Fruit fly (Drosophila melanogaster) whole organism, prepupa: ENCODE measurements around the gene CG43338.

ENCODE experiments used
- CG10631 ChIP-seq: fragments of 200-800 bp; sonication (Bioruptor generic); optimal IDR thresholded peaks from 2 replicates; lab custom pipeline; 2016; ENCODE audit warnings: missing biosample characterization, missing genetic modification characterization
- CG10669 ChIP-seq: fragments of 200-800 bp; sonication (Bioruptor generic); optimal IDR thresholded peaks from 3 replicates; lab custom pipeline; 2018; ENCODE audit warnings: missing biosample characterization, mild to moderate bottlenecking, missing genetic modification characterization, moderate library complexity
- CG11294 ChIP-seq: fragments of 200-800 bp; sonication (Bioruptor generic); IDR thresholded peaks from 2 replicates; pipeline ENCODE4 v1.3.6; 2022; ENCODE audit warnings: missing biosample characterization, missing genetic modification characterization
- CG11762 ChIP-seq: fragments of 200-800 bp; sonication (Bioruptor generic); optimal IDR thresholded peaks from 3 replicates; lab custom pipeline; 2016; ENCODE audit warnings: missing biosample characterization, missing genetic modification characterization; ENCODE audit not compliant: insufficient read depth
- CG11902 ChIP-seq: fragments of 200-800 bp; sonication (Bioruptor generic); optimal IDR thresholded peaks from 3 replicates; lab custom pipeline; 2016; ENCODE audit warnings: missing biosample characterization, missing genetic modification characterization
- CG15336 ChIP-seq: fragments of 200-800 bp; sonication (Bioruptor generic); IDR thresholded peaks from 2 replicates; pipeline ENCODE4 v1.3.6; 2022; ENCODE audit warnings: missing biosample characterization, missing genetic modification characterization
- CG1621 ChIP-seq: fragments of 200-800 bp; sonication (Bioruptor generic); optimal IDR thresholded peaks from 3 replicates; lab custom pipeline; 2018; ENCODE audit warnings: missing biosample characterization, mild to moderate bottlenecking, missing genetic modification characterization
- CG16779 ChIP-seq: fragments of 200-800 bp; sonication (Bioruptor generic); optimal IDR thresholded peaks from 3 replicates; lab custom pipeline; 2017; ENCODE audit warnings: missing biosample characterization, mild to moderate bottlenecking, missing genetic modification characterization
- CG3032 ChIP-seq: fragments of 200-800 bp; optimal IDR thresholded peaks from 2 replicates; lab custom pipeline; 2019; ENCODE audit warnings: missing biosample characterization, mild to moderate bottlenecking, missing genetic modification characterization, moderate library complexity
- CG31627 ChIP-seq: fragments of 200-800 bp; sonication (Bioruptor generic); optimal IDR thresholded peaks from 3 replicates; lab custom pipeline; 2016; ENCODE audit warnings: missing biosample characterization, missing genetic modification characterization
- CG34406 ChIP-seq: fragments of 200-800 bp; sonication (Bioruptor generic); optimal IDR thresholded peaks from 3 replicates; lab custom pipeline; 2016; ENCODE audit warnings: missing biosample characterization, missing genetic modification characterization
- CG4318 ChIP-seq: fragments of 200-800 bp; sonication (Bioruptor generic); optimal IDR thresholded peaks from 3 replicates; lab custom pipeline; 2017; ENCODE audit warnings: missing biosample characterization, mild to moderate bottlenecking, missing genetic modification characterization
- CG6163 ChIP-seq: fragments of 200-800 bp; sonication (Bioruptor generic); IDR thresholded peaks from 3 replicates; pipeline ENCODE4 v1.3.6; 2022; ENCODE audit warnings: missing biosample characterization, missing genetic modification characterization
- CG6276 ChIP-seq: fragments of 200-800 bp; sonication (Bioruptor generic); optimal IDR thresholded peaks from 2 replicates; lab custom pipeline; 2017; ENCODE audit warnings: missing biosample characterization, mild to moderate bottlenecking, missing genetic modification characterization
- CG6792 ChIP-seq: fragments of 200-800 bp; sonication (Bioruptor generic); optimal IDR thresholded peaks from 3 replicates; lab custom pipeline; 2016; ENCODE audit warnings: missing biosample characterization, missing genetic modification characterization
- CG6808 ChIP-seq: fragments of 200-800 bp; sonication (Bioruptor generic); optimal IDR thresholded peaks from 3 replicates; lab custom pipeline; 2017; ENCODE audit warnings: missing biosample characterization, missing genetic modification characterization, mild to moderate bottlenecking, moderate library complexity, missing genetic modification reagents
- CG6854 ChIP-seq: fragments of 200-800 bp; sonication (Bioruptor generic); optimal IDR thresholded peaks from 2 replicates; lab custom pipeline; 2017; ENCODE audit warnings: missing biosample characterization, mild to moderate bottlenecking, missing genetic modification characterization
- CG7368 ChIP-seq: fragments of 200-800 bp; sonication (Bioruptor generic); optimal IDR thresholded peaks from 3 replicates; lab custom pipeline; 2016; ENCODE audit warnings: missing biosample characterization, missing genetic modification characterization
- CG8319 ChIP-seq: fragments of 200-800 bp; sonication (Bioruptor generic); optimal IDR thresholded peaks from 3 replicates; lab custom pipeline; 2016; ENCODE audit warnings: missing biosample characterization, missing genetic modification characterization
- CG8632 ChIP-seq: fragments of 200-800 bp; sonication (Bioruptor generic); optimal IDR thresholded peaks from 3 replicates; lab custom pipeline; 2016; ENCODE audit warnings: missing biosample characterization, missing genetic modification characterization
- Eip78C ChIP-seq: fragments of 200-800 bp; sonication (Bioruptor generic); peaks from one replicate; lab custom pipeline; 2016; ENCODE audit warnings: missing biosample characterization, missing genetic modification characterization
- Eip93F ChIP-seq: fragments of 200-800 bp; sonication (Bioruptor generic); optimal IDR thresholded peaks from 2 replicates; lab custom pipeline; 2016; ENCODE audit warnings: missing biosample characterization, mild to moderate bottlenecking, missing genetic modification characterization
- Ets21C ChIP-seq: fragments of 200-800 bp; sonication (Bioruptor generic); optimal IDR thresholded peaks from 3 replicates; lab custom pipeline; 2016; ENCODE audit warnings: missing biosample characterization, missing genetic modification characterization
- Ets96B ChIP-seq: fragments of 200-800 bp; optimal IDR thresholded peaks from 2 replicates; lab custom pipeline; 2019; ENCODE audit warnings: missing biosample characterization, mild to moderate bottlenecking, missing genetic modification characterization, moderate library complexity
- Gug ChIP-seq: fragments of 200-800 bp; sonication (Bioruptor generic); IDR thresholded peaks from 2 replicates; pipeline ENCODE4 v1.3.6; 2022; ENCODE audit warnings: missing biosample characterization, missing genetic modification characterization
- Hr39 ChIP-seq: fragments of 200-800 bp; sonication (Bioruptor generic); optimal IDR thresholded peaks from 2 replicates; lab custom pipeline; 2016; ENCODE audit warnings: missing biosample characterization, missing genetic modification characterization
- Hr4 ChIP-seq: fragments of 200-800 bp; sonication (Bioruptor generic); optimal IDR thresholded peaks from 3 replicates; lab custom pipeline; 2016; ENCODE audit warnings: missing biosample characterization, missing genetic modification characterization
- Lpt ChIP-seq: fragments of 200-800 bp; sonication (Bioruptor generic); optimal IDR thresholded peaks from 3 replicates; lab custom pipeline; 2016; ENCODE audit warnings: missing biosample characterization, missing genetic modification characterization
- Met ChIP-seq: fragments of 200-800 bp; sonication (Bioruptor generic); optimal IDR thresholded peaks from 3 replicates; lab custom pipeline; 2016; ENCODE audit warnings: missing biosample characterization, missing genetic modification characterization
- Smox ChIP-seq: fragments of 200-800 bp; sonication (Bioruptor generic); optimal IDR thresholded peaks from 3 replicates; lab custom pipeline; 2016; ENCODE audit warnings: missing biosample characterization, missing genetic modification characterization
- Sox14 ChIP-seq: fragments of 200-800 bp; sonication (Bioruptor generic); optimal IDR thresholded peaks from 3 replicates; lab custom pipeline; 2016; ENCODE audit warnings: missing biosample characterization, missing genetic modification characterization
- achi ChIP-seq: fragments of 200-800 bp; sonication (Bioruptor generic); optimal IDR thresholded peaks from 3 replicates; lab custom pipeline; 2016; ENCODE audit warnings: missing biosample characterization, missing genetic modification characterization
- acj6 ChIP-seq: fragments of 200-800 bp; sonication (Bioruptor generic); optimal IDR thresholded peaks from 3 replicates; lab custom pipeline; 2016; ENCODE audit warnings: missing biosample characterization, missing genetic modification characterization
- cyc ChIP-seq: fragments of 200-800 bp; sonication (Bioruptor generic); optimal IDR thresholded peaks from 3 replicates; lab custom pipeline; 2016; ENCODE audit warnings: missing biosample characterization, missing genetic modification characterization
- dac ChIP-seq: fragments of 200-800 bp; sonication (Bioruptor generic); optimal IDR thresholded peaks from 2 replicates; lab custom pipeline; 2017; ENCODE audit warnings: missing biosample characterization, mild to moderate bottlenecking, missing genetic modification characterization
- dsx ChIP-seq: fragments of 200-800 bp; optimal IDR thresholded peaks from 3 replicates; lab custom pipeline; 2019; ENCODE audit warnings: missing biosample characterization, mild to moderate bottlenecking, missing genetic modification characterization, moderate library complexity; ENCODE audit not compliant: poor library complexity, severe bottlenecking
- eg ChIP-seq: fragments of 200-800 bp; sonication (Bioruptor generic); IDR thresholded peaks from 3 replicates; pipeline ENCODE4 v1.3.6; 2022; ENCODE audit warnings: missing biosample characterization, missing genetic modification characterization
- esn ChIP-seq: fragments of 200-800 bp; sonication (Bioruptor generic); optimal IDR thresholded peaks from 2 replicates; lab custom pipeline; 2016; ENCODE audit warnings: missing biosample characterization, mild to moderate bottlenecking, missing genetic modification characterization, moderate library complexity
- fd85E ChIP-seq: fragments of 200-800 bp; sonication (Bioruptor generic); optimal IDR thresholded peaks from 3 replicates; lab custom pipeline; 2016; ENCODE audit warnings: missing biosample characterization, missing genetic modification characterization
- fkh ChIP-seq: fragments of 200-800 bp; sonication (Bioruptor generic); optimal IDR thresholded peaks from 3 replicates; lab custom pipeline; 2017; ENCODE audit warnings: missing biosample characterization, mild to moderate bottlenecking, missing genetic modification characterization, moderate library complexity
- lz ChIP-seq: fragments of 200-800 bp; sonication (Bioruptor generic); optimal IDR thresholded peaks from 3 replicates; lab custom pipeline; 2016; ENCODE audit warnings: missing biosample characterization, missing genetic modification characterization
- salr ChIP-seq, 2 experiments: fragments of 200-800 bp; sonication (Bioruptor generic); optimal IDR thresholded peaks; 3 replicates each; lab custom pipeline; 2016 to 2018; ENCODE audit warnings: missing biosample characterization in 2 of 2, missing genetic modification characterization in 2 of 2, mild to moderate bottlenecking in 1 of 2
- svp ChIP-seq: fragments of 200-800 bp; sonication (Bioruptor generic); peaks from one replicate; lab custom pipeline; 2016; ENCODE audit warnings: missing biosample characterization, missing genetic modification characterization
- vri ChIP-seq: fragments of 200-800 bp; sonication (Bioruptor generic); optimal IDR thresholded peaks from 3 replicates; lab custom pipeline; 2016; ENCODE audit warnings: missing biosample characterization, mild to moderate bottlenecking, missing genetic modification characterization

Gene CG43338

DNA sequence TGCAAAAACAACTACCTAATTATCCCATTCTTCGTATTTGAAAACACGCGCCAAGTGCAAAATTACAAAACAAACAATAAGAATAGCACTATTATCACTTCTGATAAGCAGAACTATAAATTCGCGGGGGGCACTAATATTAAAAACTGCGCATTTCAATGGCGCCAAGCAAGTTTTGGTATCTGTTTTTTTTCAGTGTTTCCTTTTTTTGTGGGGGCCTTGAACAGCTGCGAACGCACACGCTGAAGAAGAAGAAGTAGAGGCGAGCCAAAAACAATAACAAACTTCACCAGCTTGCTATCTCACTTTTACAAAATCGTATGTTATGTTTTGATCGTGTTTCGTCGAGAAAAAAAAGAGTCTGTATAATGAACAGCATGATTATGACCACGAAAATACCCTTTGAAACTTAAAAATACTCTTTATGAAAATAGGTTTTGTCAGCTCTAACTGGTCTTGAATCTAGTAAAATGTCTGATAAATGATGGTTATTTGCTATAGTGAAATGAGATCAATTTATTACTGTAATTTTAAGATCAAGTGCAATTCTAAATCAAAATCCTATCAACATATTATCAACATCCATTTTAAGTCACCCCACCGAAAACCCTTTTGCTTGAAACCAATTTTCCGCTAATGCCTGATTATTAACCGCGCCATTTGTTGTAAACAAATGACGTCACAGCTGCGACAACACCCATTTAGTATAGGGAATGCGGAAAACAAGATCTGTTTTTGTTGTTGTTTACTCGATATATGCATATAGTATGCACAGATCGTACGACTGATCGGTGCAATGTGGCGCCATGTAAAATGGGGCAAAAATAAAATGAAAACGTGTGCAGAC lies 23.1 kb upstream of the CG43338 start (continued):
- TF ChIP-seq fd85E (GFP tag; lab: Kevin White, UChicago), result no peak
- no peak for TF ChIP-seq CG4318 (GFP tag; lab: Kevin White, UChicago)
- TF ChIP-seq CG6854 (GFP tag; lab: Kevin White, UChicago), result peak; percentile 31
- TF ChIP-seq CG11762 (GFP tag; lab: Kevin White, UChicago), result peak; percentile 27
- TF ChIP-seq fkh (GFP tag; lab: Kevin White, UChicago), result peak; percentile 26
- TF ChIP-seq svp (GFP tag; lab: Kevin White, UChicago), result peak; percentile 22
- peak; percentile 41 for TF ChIP-seq achi (GFP tag; lab: Kevin White, UChicago)
- TF ChIP-seq Gug (GFP tag; lab: Robert Waterston, UW), result no peak
- no peak for TF ChIP-seq CG11902 (GFP tag; lab: Kevin White, UChicago)
- no peak for TF ChIP-seq CG11294 (GFP tag; lab: Robert Waterston, UW)
- TF ChIP-seq CG7368 (GFP tag; lab: Kevin White, UChicago), result no peak
- TF ChIP-seq CG1621 (tag; lab: Kevin White, UChicago), result no peak
- peak; percentile 41 for TF ChIP-seq Met (GFP tag; lab: Kevin White, UChicago)
- peak; percentile 53 for TF ChIP-seq Sox14 (GFP tag; lab: Kevin White, UChicago)
- peak; percentile 28 for TF ChIP-seq CG34406 (GFP tag; lab: Kevin White, UChicago)
- TF ChIP-seq CG8632 (GFP tag; lab: Kevin White, UChicago), result peak; percentile 42
- TF ChIP-seq CG6808 (GFP tag; lab: Kevin White, UChicago), result no peak
- peak; percentile 10 for TF ChIP-seq cyc
- TF ChIP-seq CG6792 (GFP tag; lab: Kevin White, UChicago), result peak; percentile 56
- TF ChIP-seq Ets21C (GFP tag; lab: Kevin White, UChicago), result peak; percentile 19
- no peak for TF ChIP-seq CG16779
- no peak for TF ChIP-seq Ets96B (tag; lab: Kevin White, UChicago)

DNA sequence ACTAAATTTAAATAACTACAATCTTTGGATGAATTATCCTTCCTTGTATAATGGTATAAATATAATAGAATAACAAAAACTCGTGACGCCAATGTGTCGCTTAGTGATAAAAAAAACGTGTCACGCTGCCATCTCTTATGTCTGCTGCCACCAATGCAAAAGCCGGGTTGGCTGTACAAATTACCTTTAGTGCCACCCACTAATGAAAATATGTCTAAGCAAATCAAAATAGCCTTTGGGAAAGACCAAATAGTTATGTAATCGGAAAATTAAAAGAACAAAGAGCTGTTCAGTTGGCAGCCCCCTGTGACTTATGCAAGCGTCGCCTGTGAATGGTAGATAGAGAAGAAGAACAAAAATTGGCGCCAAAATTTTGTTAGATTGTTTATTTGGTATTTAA lies 18.3 kb upstream of the CG43338 start, which contains the start of gene CG10336:
Gene CG10336, plus strand, starts transcription at position 153 of the 400 bp plus-strand sequence.
- TF ChIP-seq Sox14 (GFP tag; lab: Kevin White, UChicago) (peak; percentile 97), CG6854 (GFP tag; lab: Kevin White, UChicago) (no peak), esn (GFP tag; lab: Kevin White, UChicago) (peak; percentile 11), vri (GFP tag; lab: Kevin White, UChicago) (peak; percentile 92)

DNA sequence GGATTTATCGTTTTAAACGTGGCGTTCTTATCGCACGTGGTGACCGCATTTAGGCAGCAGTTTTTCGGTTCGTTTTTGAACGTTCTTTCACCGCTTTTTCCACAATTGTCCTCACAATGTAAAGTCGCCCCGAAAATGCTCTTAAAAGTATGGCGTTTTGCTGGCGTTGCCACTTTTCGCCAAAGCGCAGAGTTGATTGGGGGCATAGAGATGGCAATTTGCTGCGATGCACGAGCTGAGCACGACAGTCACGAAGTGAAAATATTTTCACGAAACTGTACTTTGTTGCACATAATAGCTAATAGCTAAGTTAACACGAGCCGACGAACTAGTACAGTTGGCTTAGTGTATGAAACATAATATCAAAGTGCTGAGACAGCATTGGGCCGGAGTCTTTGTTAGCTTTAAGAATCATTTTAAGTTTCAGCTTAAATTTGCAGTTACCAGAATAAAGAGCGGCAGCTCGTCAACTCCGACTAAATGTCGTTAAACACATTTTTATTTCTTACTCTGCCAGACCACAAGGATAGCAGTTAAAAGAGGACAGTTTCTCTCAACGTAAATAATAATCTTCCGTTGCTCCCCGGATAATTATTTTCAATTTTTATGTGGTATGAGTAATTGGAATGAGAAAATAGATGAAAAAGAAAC lies 17.7 kb upstream of the CG43338 start, which contains the start of gene msl-1:
Gene msl-1, minus strand, starts transcription at position 155 of the 651 bp plus-strand sequence.
- TF ChIP-seq Eip78C (GFP tag; lab: Kevin White, UChicago), result no peak
- no peak for TF ChIP-seq Lpt (GFP tag; lab: Kevin White, UChicago)
- no peak for TF ChIP-seq CG10631 (GFP tag; lab: Kevin White, UChicago)
- TF ChIP-seq Sox14 (GFP tag; lab: Kevin White, UChicago), result peak; percentile 65
- TF ChIP-seq CG11294 (GFP tag; lab: Robert Waterston, UW), result no peak
- TF ChIP-seq eg (GFP tag; lab: Robert Waterston, UW), result no peak
- TF ChIP-seq CG16779, result no peak
- TF ChIP-seq acj6, result no peak
- no peak for TF ChIP-seq Smox
- no peak; the same call in 1 of the 3 replicates for TF ChIP-seq CG6163 (GFP tag; lab: Robert Waterston, UW)
- no peak for TF ChIP-seq CG10669 (GFP tag; lab: Kevin White, UChicago)
- TF ChIP-seq Hr39 (GFP tag; lab: Kevin White, UChicago), result no peak
- no peak for TF ChIP-seq Met (GFP tag; lab: Kevin White, UChicago)
- no peak for TF ChIP-seq salr (GFP tag; optimal IDR thresholded peaks at IDR 0.05; lab: Kevin White, UChicago)
- TF ChIP-seq CG3032, result peak; percentile 5
- no peak for TF ChIP-seq CG15336 (GFP tag; lab: Robert Waterston, UW)
- no peak for TF ChIP-seq CG6276 (GFP tag; lab: Kevin White, UChicago)
- peak; percentile 73 for TF ChIP-seq dsx (GFP tag; lab: Kevin White, UChicago)
- TF ChIP-seq esn (GFP tag; lab: Kevin White, UChicago), result peak; percentile 39
- TF ChIP-seq CG31627 (GFP tag; lab: Kevin White, UChicago), result peak; percentile 52
- peak; percentile 19 for TF ChIP-seq CG6854 (GFP tag; lab: Kevin White, UChicago)
- TF ChIP-seq Ets21C (GFP tag; lab: Kevin White, UChicago), result no peak
- no peak for TF ChIP-seq Gug (GFP tag; lab: Robert Waterston, UW)
- TF ChIP-seq cyc, result peak; percentile 44
- TF ChIP-seq dac, result no peak
- TF ChIP-seq Eip93F (GFP tag; lab: Kevin White, UChicago), result no peak
- TF ChIP-seq svp (GFP tag; lab: Kevin White, UChicago), result no peak
- no peak for TF ChIP-seq CG8319 (GFP tag; lab: Kevin White, UChicago)
- TF ChIP-seq Hr4 (GFP tag; lab: Kevin White, UChicago), result no peak
- TF ChIP-seq lz, result peak; percentile 40
